Worm (Caenorhabditis elegans) whole organism, L1 larva: ENCODE data around the gene Y62H9A.16.

ENCODE experiments used
- fos-1 ChIP-seq: fragments of 150-350 bp; optimal IDR thresholded peaks from 2 replicates; lab custom pipeline; 2014; ENCODE audit warnings: missing biosample characterization, missing genetic modification characterization
- nhr-76 ChIP-seq: sonication (generic microtip); optimal IDR thresholded peaks from 2 replicates; lab custom pipeline; 2017; ENCODE audit warnings: missing biosample characterization, missing genetic modification characterization
- nhr-77 ChIP-seq: fragments of 150-350 bp; optimal IDR thresholded peaks from 2 replicates; lab custom pipeline; 2014; ENCODE audit warnings: missing biosample characterization, missing genetic modification characterization
- zag-1 ChIP-seq: fragments of 150-350 bp; optimal IDR thresholded peaks from 2 replicates; lab custom pipeline; 2014; ENCODE audit warnings: missing biosample characterization, missing genetic modification characterization

- peak; percentile 99 for TF ChIP-seq fos-1 (tag; lab: Kevin White, UChicago)
- peak; percentile 99 for TF ChIP-seq nhr-77
- TF ChIP-seq zag-1: peak; percentile 79
- TF ChIP-seq nhr-76 (tag; lab: Kevin White, UChicago): peak; percentile 92
Observed at ce11 chrX:11937343-11937935, 19.3 kb downstream of the Y62H9A.16 start.
